Fruit fly (Drosophila melanogaster): Measurements from ENCODE around the gene cal1.

Gene cal1

DNA sequence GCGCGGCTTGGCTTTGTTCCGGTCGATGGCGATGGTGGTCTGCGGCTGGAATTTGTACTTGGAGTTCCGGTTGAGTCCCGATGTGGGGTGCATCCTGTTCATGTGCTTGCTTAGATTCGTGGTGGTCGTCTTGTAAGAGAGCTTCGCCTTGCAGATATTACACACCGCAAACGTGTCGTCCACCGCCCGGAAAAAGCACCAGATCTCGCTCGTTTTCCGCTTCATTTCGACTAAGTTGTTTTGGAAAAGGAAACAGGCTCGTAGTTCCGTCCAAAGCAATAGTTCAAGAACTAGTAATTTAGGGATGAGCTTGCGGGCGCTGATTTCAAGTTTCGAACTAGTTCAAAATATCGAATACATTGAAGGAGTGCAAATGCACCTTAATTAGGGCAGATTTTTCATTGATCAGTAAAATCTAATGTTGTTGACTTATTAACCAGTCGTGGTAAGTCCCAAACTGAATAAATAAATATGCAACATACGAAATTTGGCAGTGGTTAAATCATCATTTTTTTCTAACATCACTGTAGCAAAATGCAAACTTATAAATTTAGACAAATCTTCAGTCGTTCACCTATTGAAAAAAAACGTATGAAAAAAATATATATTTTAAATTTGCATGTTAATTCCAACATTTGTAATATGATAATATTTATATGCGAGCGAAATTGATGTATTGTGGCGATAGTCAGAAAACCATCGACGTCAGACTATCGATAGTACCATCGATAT lies 45.1 kb upstream of the cal1 start, which contains the start of the genes bdwf and Patr-1 (continued):
- TF ChIP-seq repo (GFP tag; optimal IDR thresholded peaks at IDR 0.05) (no peak), CG12299 (tag; optimal IDR thresholded peaks at IDR 0.05) (no peak), Sry-δ (GFP tag; optimal IDR thresholded peaks at IDR 0.05) (peak; percentile 85), CG4282 (GFP tag; optimal IDR thresholded peaks at IDR 0.05) (no peak), pan (optimal IDR thresholded peaks at IDR 0.05) (no peak), pan (GFP tag; optimal IDR thresholded peaks at IDR 0.05 in 1 of 2, IDR thresholded peaks at IDR 0.05 in 1 of 2) (no peak), sc (optimal IDR thresholded peaks at IDR 0.05) (no peak), sc (GFP tag; optimal IDR thresholded peaks at IDR 0.05) (no peak), cad (GFP tag; optimal IDR thresholded peaks at IDR 0.05) (no peak), Side (GFP tag; optimal IDR thresholded peaks at IDR 0.05) (no peak), CG6854 (GFP tag; optimal IDR thresholded peaks at IDR 0.05) (no peak), CG12769 (tag; optimal IDR thresholded peaks at IDR 0.05) (no peak), slbo (GFP tag; IDR thresholded peaks at IDR 0.05) (no peak; the same call in 1 of the 2 replicates), CG12236 (GFP tag; optimal IDR thresholded peaks at IDR 0.05) (no peak), CG1647 (GFP tag; optimal IDR thresholded peaks at IDR 0.05) (no peak), emc (GFP tag; optimal IDR thresholded peaks at IDR 0.05) (no peak), schlank (tag; optimal IDR thresholded peaks at IDR 0.05) (no peak), tgo (GFP tag; IDR thresholded peaks at IDR 0.05) (no peak), CrebB (tag; optimal IDR thresholded peaks at IDR 0.05) (no peak), H2.0 (GFP tag; IDR thresholded peaks at IDR 0.05) (no peak), Dip2 (GFP tag; IDR thresholded peaks at IDR 0.05) (no peak), CG2712 (tag; optimal IDR thresholded peaks at IDR 0.05) (peak; percentile 32), CG17359 (tag; optimal IDR thresholded peaks at IDR 0.05) (no peak), CG30403 (GFP tag; optimal IDR thresholded peaks at IDR 0.05) (peak; percentile 60), CG7987 (GFP tag; optimal IDR thresholded peaks at IDR 0.05) (no peak), CG9727 (GFP tag; optimal IDR thresholded peaks at IDR 0.05) (peak; percentile 53), nerfin-1 (tag; optimal IDR thresholded peaks at IDR 0.05) (peak; percentile 9), Fer3 (tag; optimal IDR thresholded peaks at IDR 0.05) (no peak), CG2120 (GFP tag; optimal IDR thresholded peaks at IDR 0.05) (peak; percentile 52), CG2889 (GFP tag; IDR thresholded peaks at IDR 0.05) (no peak), CG1832 (GFP tag; optimal IDR thresholded peaks at IDR 0.05) (no peak), lov (optimal IDR thresholded peaks at IDR 0.05) (no peak), lov (GFP tag; IDR thresholded peaks at IDR 0.05) (no peak), Hr3 (GFP tag; optimal IDR thresholded peaks at IDR 0.05) (peak; percentile 35), lola (GFP tag; optimal IDR thresholded peaks at IDR 0.05) (peak in 1 of 3 experiments; percentile 36), CG10147 (GFP tag; optimal IDR thresholded peaks at IDR 0.05) (no peak), Sin3A (optimal IDR thresholded peaks at IDR 0.05) (peak; percentile 49), Sox102F (GFP tag; optimal IDR thresholded peaks at IDR 0.05) (no peak), Meics (GFP tag; optimal IDR thresholded peaks at IDR 0.05) (no peak), Abd-B (GFP tag; optimal IDR thresholded peaks at IDR 0.05) (no peak), CG9876 (GFP tag; optimal IDR thresholded peaks at IDR 0.05) (no peak), Doc2 (GFP tag; IDR thresholded peaks at IDR 0.05) (no peak), stwl (tag; optimal IDR thresholded peaks at IDR 0.05) (peak; percentile 32), HmgZ (tag; optimal IDR thresholded peaks at IDR 0.05) (no peak), h (optimal IDR thresholded peaks at IDR 0.05) (no peak), ind (GFP tag; optimal IDR thresholded peaks at IDR 0.05) (peak; percentile 37), PHDP (tag; optimal IDR thresholded peaks at IDR 0.05) (no peak), CG14014 (GFP tag; IDR thresholded peaks at IDR 0.05) (no peak), CG1792 (GFP tag; optimal IDR thresholded peaks at IDR 0.05) (no peak), zfh1 (GFP tag; IDR thresholded peaks at IDR 0.05) (no peak), CG43689 (GFP tag; IDR thresholded peaks at IDR 0.05) (no peak), CG1233 (GFP tag; optimal IDR thresholded peaks at IDR 0.05) (peak; percentile 33)

Measured in whole organism, embryonic.